Fruit fly (Drosophila melanogaster) whole organism, embryonic: Measurements from ENCODE around the gene CG2841.

Experiments used
- Atf-2 ChIP-seq: fragments of 200-800 bp; sonication (Bioruptor generic); optimal IDR thresholded peaks from 2 replicates; lab custom pipeline; 2016; ENCODE audit warnings: missing biosample characterization, missing genetic modification characterization
- Awh ChIP-seq: fragments of 200-800 bp; sonication (Bioruptor generic); IDR thresholded peaks from 2 replicates; pipeline ENCODE4, ENCODE4 v1.3.6; 2022; ENCODE audit warnings: missing biosample characterization, missing genetic modification characterization
- Bdp1 ChIP-seq: fragments of 200-800 bp; sonication (Bioruptor generic); optimal IDR thresholded peaks from 3 replicates; lab custom pipeline; 2016; ENCODE audit warnings: missing biosample characterization, missing genetic modification characterization
- CG10462 ChIP-seq: fragments of 200-800 bp; sonication (Bioruptor generic); optimal IDR thresholded peaks from 2 replicates; lab custom pipeline; 2016; ENCODE audit warnings: missing biosample characterization, missing genetic modification characterization
- CG15073 ChIP-seq: fragments of 200-800 bp; sonication (Bioruptor generic); optimal IDR thresholded peaks from 2 replicates; lab custom pipeline; 2016; ENCODE audit warnings: missing biosample characterization, missing genetic modification characterization
- CG15601 ChIP-seq: fragments of 200-800 bp; sonication (Bioruptor generic); optimal IDR thresholded peaks from 3 replicates; lab custom pipeline; 2019; ENCODE audit warnings: missing biosample characterization, mild to moderate bottlenecking, missing genetic modification characterization, moderate library complexity
- CG16813 ChIP-seq: fragments of 200-800 bp; sonication (Bioruptor generic); IDR thresholded peaks from 3 replicates; pipeline ENCODE4 v1.3.6; 2022; ENCODE audit warnings: missing biosample characterization, missing genetic modification characterization; ENCODE audit not compliant: partially characterized antibody
- CG17361 ChIP-seq: fragments of 200-800 bp; sonication (Bioruptor generic); IDR thresholded peaks from 3 replicates; pipeline ENCODE4 v1.3.6; 2022; ENCODE audit warnings: missing biosample characterization, missing genetic modification characterization
- CG17385 ChIP-seq: fragments of 200-800 bp; sonication (Bioruptor generic); optimal IDR thresholded peaks from 3 replicates; lab custom pipeline; 2018; ENCODE audit warnings: missing biosample characterization, mild to moderate bottlenecking, missing genetic modification characterization
- CG3281 ChIP-seq: fragments of 200-800 bp; sonication (Bioruptor generic); optimal IDR thresholded peaks from 3 replicates; lab custom pipeline; 2017; ENCODE audit warnings: missing biosample characterization, mild to moderate bottlenecking, missing genetic modification characterization
- CG3407 ChIP-seq: fragments of 200-800 bp; sonication (Bioruptor generic); optimal IDR thresholded peaks from 2 replicates; lab custom pipeline; 2018; ENCODE audit warnings: missing biosample characterization, mild to moderate bottlenecking, missing genetic modification characterization
- CG3838 ChIP-seq: fragments of 200-800 bp; sonication (Bioruptor generic); optimal IDR thresholded peaks from 3 replicates; lab custom pipeline; 2016; ENCODE audit warnings: missing biosample characterization, missing genetic modification characterization
- CG42726 ChIP-seq: fragments of 200-800 bp; sonication (Bioruptor generic); IDR thresholded peaks from 2 replicates; pipeline ENCODE4 v1.3.6; 2022; ENCODE audit warnings: missing biosample characterization, missing genetic modification characterization; ENCODE audit not compliant: partially characterized antibody
- CG4854 ChIP-seq: fragments of 200-800 bp; sonication (Bioruptor generic); optimal IDR thresholded peaks from 2 replicates; lab custom pipeline; 2016; ENCODE audit warnings: missing biosample characterization, missing genetic modification characterization, inconsistent platforms
- CG7372 ChIP-seq: fragments of 200-800 bp; sonication (Bioruptor generic); IDR thresholded peaks from 2 replicates; pipeline ENCODE4 v1.3.6; 2022; ENCODE audit warnings: missing biosample characterization, missing genetic modification characterization
- CG8765 ChIP-seq: fragments of 200-800 bp; sonication (Bioruptor generic); IDR thresholded peaks from 2 replicates; pipeline ENCODE4 v1.3.6; 2022; ENCODE audit warnings: missing biosample characterization, missing genetic modification characterization
- CG9437 ChIP-seq: fragments of 200-800 bp; sonication (Bioruptor generic); optimal IDR thresholded peaks from 2 replicates; lab custom pipeline; 2018; ENCODE audit warnings: missing biosample characterization, mild to moderate bottlenecking, missing genetic modification characterization
- CTCF ChIP-seq: fragments of 200-800 bp; sonication (Bioruptor generic); optimal IDR thresholded peaks from 2 replicates; lab custom pipeline; 2017; ENCODE audit warnings: missing biosample characterization, mild to moderate bottlenecking, missing genetic modification characterization, moderate library complexity
- CoRest ChIP-seq: fragments of 200-800 bp; sonication (Bioruptor generic); optimal IDR thresholded peaks from 3 replicates; lab custom pipeline; 2018; ENCODE audit warnings: missing biosample characterization, mild to moderate bottlenecking, missing genetic modification characterization, moderate library complexity
- Drgx ChIP-seq: fragments of 200-800 bp; sonication (Bioruptor generic); IDR thresholded peaks from 2 replicates; pipeline ENCODE4 v1.3.6; 2022; ENCODE audit warnings: missing biosample characterization, missing genetic modification characterization
- E2f1 ChIP-seq: fragments of 200-800 bp; sonication (Bioruptor generic); IDR thresholded peaks from 2 replicates; pipeline ENCODE4 v1.3.6; 2022; ENCODE audit warnings: missing biosample characterization, missing genetic modification characterization
- Gug ChIP-seq: fragments of 200-800 bp; sonication (Bioruptor generic); IDR thresholded peaks from 4 replicates; pipeline ENCODE4 v1.3.6; 2022; ENCODE audit warnings: missing biosample characterization, missing genetic modification characterization
- H2.0 ChIP-seq: fragments of 200-800 bp; sonication (Bioruptor generic); IDR thresholded peaks from 2 replicates; pipeline ENCODE4 v1.3.6; 2022; ENCODE audit warnings: missing biosample characterization, missing genetic modification characterization
- Hr51 ChIP-seq, 2 experiments: fragments of 200-800 bp; sonication (Bioruptor generic); optimal IDR thresholded peaks; 2 replicates in 1 of 2; 3 replicates in 1 of 2; lab custom pipeline; 2016 to 2018; ENCODE audit warnings: missing biosample characterization in 2 of 2, missing genetic modification characterization in 2 of 2, mild to moderate bottlenecking in 1 of 2, moderate library complexity in 1 of 2
- MTF-1 ChIP-seq: fragments of 200-800 bp; sonication (Bioruptor generic); optimal IDR thresholded peaks from 2 replicates; lab custom pipeline; 2018; ENCODE audit warnings: missing biosample characterization, mild to moderate bottlenecking, missing genetic modification characterization, borderline replicate concordance
- Meics ChIP-seq: fragments of 200-800 bp; sonication (Bioruptor generic); optimal IDR thresholded peaks from 2 replicates; lab custom pipeline; 2017; ENCODE audit warnings: missing biosample characterization, mild to moderate bottlenecking, missing genetic modification characterization
- Oaz ChIP-seq: fragments of 200-800 bp; sonication (Bioruptor generic); IDR thresholded peaks from 2 replicates; pipeline ENCODE4 v1.3.6; 2022; ENCODE audit warnings: missing biosample characterization, missing genetic modification characterization
- Sin3A ChIP-seq: fragments of >200 bp; optimal IDR thresholded peaks from 2 replicates; lab custom pipeline; 2018
- Sox102F ChIP-seq: fragments of 200-800 bp; sonication (Bioruptor generic); optimal IDR thresholded peaks from 2 replicates; lab custom pipeline; 2018; ENCODE audit warnings: missing biosample characterization, mild to moderate bottlenecking, missing genetic modification characterization, moderate library complexity
- Vsx1 ChIP-seq: fragments of 200-800 bp; sonication (Bioruptor generic); optimal IDR thresholded peaks from 2 replicates; lab custom pipeline; 2017; ENCODE audit warnings: missing biosample characterization, mild to moderate bottlenecking, missing genetic modification characterization, missing genetic modification reagents
- cas ChIP-seq: fragments of 200-800 bp; sonication (Bioruptor generic); IDR thresholded peaks from 2 replicates; pipeline ENCODE4 v1.3.6; 2022; ENCODE audit warnings: missing biosample characterization, missing genetic modification characterization
- ci ChIP-seq: fragments of 200-800 bp; sonication (Bioruptor generic); IDR thresholded peaks from 3 replicates; pipeline ENCODE4 v1.3.6; 2022; ENCODE audit warnings: missing biosample characterization, missing genetic modification characterization
- dysf ChIP-seq: fragments of 200-800 bp; sonication (Bioruptor generic); IDR thresholded peaks from 3 replicates; pipeline ENCODE4 v1.3.6; 2022; ENCODE audit warnings: missing biosample characterization, missing genetic modification characterization
- gcm ChIP-seq: fragments of 200-800 bp; sonication (Bioruptor generic); optimal IDR thresholded peaks from 2 replicates; lab custom pipeline; 2019; ENCODE audit warnings: missing biosample characterization, mild to moderate bottlenecking, missing genetic modification characterization, moderate library complexity
- gcm2 ChIP-seq: fragments of 200-800 bp; sonication (Bioruptor generic); optimal IDR thresholded peaks from 2 replicates; lab custom pipeline; 2016; ENCODE audit warnings: missing biosample characterization, missing genetic modification characterization
- gsb ChIP-seq: fragments of 200-800 bp; sonication (Bioruptor generic); IDR thresholded peaks from 2 replicates; pipeline ENCODE4 v1.3.6; 2022; ENCODE audit warnings: missing biosample characterization, missing genetic modification characterization
- gt ChIP-seq: fragments of 200-800 bp; sonication (Bioruptor generic); IDR thresholded peaks from 2 replicates; pipeline ENCODE4 v1.3.6; 2022; ENCODE audit warnings: missing biosample characterization, missing genetic modification characterization
- ham ChIP-seq: fragments of 200-800 bp; sonication (Bioruptor generic); IDR thresholded peaks from 2 replicates; pipeline ENCODE4 v1.3.6; 2022; ENCODE audit warnings: missing biosample characterization, missing genetic modification characterization
- inv ChIP-seq: fragments of 200-800 bp; sonication (Bioruptor generic); IDR thresholded peaks from 2 replicates; pipeline ENCODE4 v1.3.6; 2022; ENCODE audit warnings: missing biosample characterization, missing genetic modification characterization; ENCODE audit not compliant: partially characterized antibody
- jing ChIP-seq: fragments of 200-800 bp; sonication (Bioruptor generic); optimal IDR thresholded peaks from 2 replicates; lab custom pipeline; 2018; ENCODE audit warnings: missing biosample characterization, mild to moderate bottlenecking, missing genetic modification characterization
- knrl ChIP-seq: fragments of 200-800 bp; sonication (Bioruptor generic); IDR thresholded peaks from 3 replicates; pipeline ENCODE4 v1.3.6; 2022; ENCODE audit warnings: missing biosample characterization, missing genetic modification characterization; ENCODE audit not compliant: partially characterized antibody
- lilli ChIP-seq: fragments of 200-800 bp; sonication (Bioruptor generic); optimal IDR thresholded peaks from 3 replicates; lab custom pipeline; 2016; ENCODE audit warnings: missing biosample characterization, missing genetic modification characterization
- lola ChIP-seq, 3 experiments: fragments of >200 bp in 2 of 3; fragments of 200-800 bp in 1 of 3; sonication (Bioruptor generic) in 1 of 3; optimal IDR thresholded peaks; 2 replicates each; lab custom pipeline; 2017 to 2019; ENCODE audit warnings: missing biosample characterization in 3 of 3, missing genetic modification characterization in 3 of 3, mild to moderate bottlenecking in 1 of 3, moderate library complexity in 1 of 3
- nerfin-2 ChIP-seq: fragments of 200-800 bp; sonication (Bioruptor generic); IDR thresholded peaks from 2 replicates; pipeline ENCODE4 v1.3.6; 2022; ENCODE audit warnings: missing biosample characterization, missing genetic modification characterization; ENCODE audit not compliant: partially characterized antibody
- repo ChIP-seq: fragments of 200-800 bp; sonication (Bioruptor generic); optimal IDR thresholded peaks from 2 replicates; lab custom pipeline; 2016; ENCODE audit warnings: missing biosample characterization, missing genetic modification characterization
- sim ChIP-seq: fragments of 200-800 bp; sonication (Bioruptor generic); IDR thresholded peaks from 2 replicates; pipeline ENCODE4 v1.3.6; 2022; ENCODE audit warnings: missing biosample characterization, missing genetic modification characterization
- slou ChIP-seq: fragments of 200-800 bp; sonication (Bioruptor generic); optimal IDR thresholded peaks from 3 replicates; lab custom pipeline; 2016; ENCODE audit warnings: missing biosample characterization, missing genetic modification characterization
- ssp ChIP-seq: fragments of 200-800 bp; sonication (Bioruptor generic); IDR thresholded peaks from 2 replicates; pipeline ENCODE4 v1.3.6; 2022; ENCODE audit warnings: missing biosample characterization, missing genetic modification characterization
- tgo ChIP-seq: fragments of 200-800 bp; sonication (Bioruptor generic); IDR thresholded peaks from 3 replicates; pipeline ENCODE4 v1.3.6; 2022; ENCODE audit warnings: missing biosample characterization, missing genetic modification characterization
- unpg ChIP-seq: fragments of 200-800 bp; sonication (Bioruptor generic); optimal IDR thresholded peaks from 3 replicates; lab custom pipeline; 2018; ENCODE audit warnings: missing biosample characterization, mild to moderate bottlenecking, missing genetic modification characterization, moderate library complexity
- wor ChIP-seq: fragments of 200-800 bp; sonication (Bioruptor generic); IDR thresholded peaks from 2 replicates; pipeline ENCODE4 v1.3.6; 2022; ENCODE audit warnings: missing biosample characterization, missing genetic modification characterization
- zen2 ChIP-seq: fragments of 200-800 bp; sonication (Bioruptor generic); IDR thresholded peaks from 3 replicates; pipeline ENCODE4 v1.3.6; 2022; ENCODE audit warnings: missing biosample characterization, missing genetic modification characterization; ENCODE audit not compliant: partially characterized antibody

CG2841 gene

DNA sequence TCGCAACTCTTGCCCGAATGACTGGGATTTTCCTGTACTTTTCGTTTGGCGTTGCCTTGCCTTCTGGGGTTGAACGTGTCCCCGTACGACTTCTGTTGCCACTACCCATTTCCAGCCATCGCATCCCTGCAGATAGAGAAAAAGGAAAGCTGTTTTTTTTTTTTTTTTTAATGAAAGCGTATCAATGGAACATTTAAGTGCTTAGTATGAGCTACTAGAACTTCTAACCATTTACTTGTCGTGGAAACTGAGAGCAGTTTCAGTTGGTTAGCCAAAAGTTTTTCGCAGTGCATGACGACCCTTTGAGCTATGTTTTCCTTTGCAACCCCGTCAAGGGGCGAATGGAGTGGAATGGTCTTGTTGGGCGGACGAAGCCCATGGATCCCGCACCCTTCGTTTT lies 36.8 kb downstream of the CG2841 start (continued):
- TF ChIP-seq MTF-1 (GFP tag; lab: Kevin White, UChicago) (no peak), slou (GFP tag; lab: Kevin White, UChicago) (peak; percentile 64), Sin3A (lab: Kevin White, UChicago) (no peak), ham (GFP tag; lab: Robert Waterston, UW) (no peak), inv (GFP tag; lab: Robert Waterston, UW) (no peak), ssp (GFP tag; lab: Robert Waterston, UW) (peak; percentile 58), E2f1 (GFP tag; lab: Robert Waterston, UW) (no peak), Gug (GFP tag; lab: Robert Waterston, UW) (peak; percentile 75), CG9437 (peak; percentile 46), zen2 (no peak), tgo (peak; percentile 70), dysf (GFP tag; lab: Robert Waterston, UW) (peak; percentile 77), Sox102F (GFP tag; lab: Kevin White, UChicago) (peak; percentile 75), gcm2 (GFP tag; lab: Kevin White, UChicago) (peak; percentile 59), CoRest (tag; lab: Kevin White, UChicago) (peak; percentile 68), CG4854 (GFP tag; lab: Kevin White, UChicago) (no peak), knrl (GFP tag; lab: Robert Waterston, UW) (no peak), gsb (GFP tag; lab: Robert Waterston, UW) (0 out of 2 replicates have a peak, but pooled peaks have one; percentile 23), CG3838 (GFP tag; lab: Kevin White, UChicago) (no peak), CG15601 (peak; percentile 58), CG17385 (GFP tag; lab: Kevin White, UChicago) (peak; percentile 65), Drgx (GFP tag; lab: Robert Waterston, UW) (no peak), Vsx1 (GFP tag; lab: Kevin White, UChicago) (peak; percentile 31), CTCF (GFP tag; lab: Kevin White, UChicago) (no peak), CG8765 (GFP tag; lab: Robert Waterston, UW) (peak; percentile 62), cas (no peak), wor (peak; percentile 72), sim (GFP tag; lab: Robert Waterston, UW) (peak; percentile 54; the same call in 1 of the 2 replicates), gt (no peak), CG3281 (GFP tag; lab: Kevin White, UChicago) (peak; percentile 4), Hr51 (GFP tag; optimal IDR thresholded peaks at IDR 0.05; lab: Kevin White, UChicago) (peak; percentile 80), nerfin-2 (GFP tag; lab: Robert Waterston, UW) (no peak), ci (GFP tag; lab: Robert Waterston, UW) (peak; percentile 92), CG3407 (peak; percentile 42), CG16813 (no peak), Atf-2 (GFP tag; lab: Kevin White, UChicago) (peak; percentile 63), CG17361 (GFP tag; lab: Robert Waterston, UW) (peak; percentile 25; the same call in 1 of the 3 replicates), jing (GFP tag; lab: Kevin White, UChicago) (peak; percentile 10), CG7372 (peak; percentile 61), Meics (peak; percentile 48), Oaz (GFP tag; lab: Robert Waterston, UW) (no peak), repo (GFP tag; lab: Kevin White, UChicago) (peak; percentile 56), CG42726 (GFP tag; lab: Robert Waterston, UW) (no peak), lola (GFP tag; optimal IDR thresholded peaks at IDR 0.05; lab: Kevin White, UChicago) (peak in 1 of 3 experiments; percentile 54), unpg (peak; percentile 77), Awh (GFP tag; lab: Robert Waterston, UW) (peak; percentile 76), Bdp1 (GFP tag; lab: Kevin White, UChicago) (peak; percentile 52), lilli (GFP tag; lab: Kevin White, UChicago) (peak; percentile 84), gcm (GFP tag; lab: Kevin White, UChicago) (peak; percentile 37), H2.0 (GFP tag; lab: Robert Waterston, UW) (peak; percentile 73), CG15073 (GFP tag; lab: Kevin White, UChicago) (no peak), CG10462 (peak; percentile 53)
